Worm (Caenorhabditis elegans): Measurements from ENCODE around the gene lgx-1.

ce11 chrX:5485284-5485927 is 52.9 kb downstream of the lgx-1 start:
- no peak for TF ChIP-seq nhr-28 (tag; optimal IDR thresholded peaks at IDR 0.05)
- no peak for TF ChIP-seq aly-2 (tag; optimal IDR thresholded peaks at IDR 0.05)

All from whole organism, L1 larva.